Worm (Caenorhabditis elegans) whole organism, L4 larva: ENCODE measurements around the gene srh-246.

ENCODE experiments used
- ZK546.5 ChIP-seq, 2 experiments: sonication (generic microtip); optimal IDR thresholded peaks; 2 replicates each; lab custom pipeline; 2017; ENCODE audit warnings: missing biosample characterization in 2 of 2, missing genetic modification characterization in 2 of 2
- ceh-82 ChIP-seq: sonication (generic microtip); optimal IDR thresholded peaks from 2 replicates; lab custom pipeline; 2017; ENCODE audit warnings: missing biosample characterization, missing genetic modification characterization
- ces-1 ChIP-seq: fragments of 150-350 bp; sonication (generic microtip); optimal IDR thresholded peaks from 4 replicates; lab custom pipeline; 2014; ENCODE audit warnings: missing biosample characterization, missing genetic modification reagents, missing genetic modification characterization
- dmd-8 ChIP-seq: fragments of 200-800 bp; sonication (Bioruptor generic); IDR thresholded peaks from 2 replicates; pipeline ENCODE4 v1.3.6; 2022; ENCODE audit warnings: missing genetic modification characterization, missing compliant biosample characterization
- egl-43 ChIP-seq: fragments of 200-800 bp; sonication (Bioruptor generic); IDR thresholded peaks from 2 replicates; pipeline ENCODE4 v1.3.6; 2022; ENCODE audit warnings: missing genetic modification reagents, missing genetic modification characterization, missing compliant biosample characterization
- lsy-2 ChIP-seq, 2 experiments: fragments of 150-350 bp in 1 of 2; sonication (generic microtip) in 1 of 2; optimal IDR thresholded peaks; 2 replicates each; lab custom pipeline; 2014 to 2017; ENCODE audit warnings: missing biosample characterization in 2 of 2, missing genetic modification characterization in 2 of 2
- nhr-77 ChIP-seq: fragments of 150-350 bp; optimal IDR thresholded peaks from 2 replicates; lab custom pipeline; 2014; ENCODE audit warnings: missing biosample characterization, missing genetic modification characterization
- skn-1 ChIP-seq: fragments of 150-350 bp; optimal IDR thresholded peaks from 2 replicates; lab custom pipeline; 2014; ENCODE audit warnings: missing biosample characterization, missing genetic modification characterization
- zfp-2 ChIP-seq: sonication (generic microtip); optimal IDR thresholded peaks from 2 replicates; lab custom pipeline; 2016; ENCODE audit warnings: mild to moderate bottlenecking, missing genetic modification characterization, missing compliant biosample characterization

DNA sequence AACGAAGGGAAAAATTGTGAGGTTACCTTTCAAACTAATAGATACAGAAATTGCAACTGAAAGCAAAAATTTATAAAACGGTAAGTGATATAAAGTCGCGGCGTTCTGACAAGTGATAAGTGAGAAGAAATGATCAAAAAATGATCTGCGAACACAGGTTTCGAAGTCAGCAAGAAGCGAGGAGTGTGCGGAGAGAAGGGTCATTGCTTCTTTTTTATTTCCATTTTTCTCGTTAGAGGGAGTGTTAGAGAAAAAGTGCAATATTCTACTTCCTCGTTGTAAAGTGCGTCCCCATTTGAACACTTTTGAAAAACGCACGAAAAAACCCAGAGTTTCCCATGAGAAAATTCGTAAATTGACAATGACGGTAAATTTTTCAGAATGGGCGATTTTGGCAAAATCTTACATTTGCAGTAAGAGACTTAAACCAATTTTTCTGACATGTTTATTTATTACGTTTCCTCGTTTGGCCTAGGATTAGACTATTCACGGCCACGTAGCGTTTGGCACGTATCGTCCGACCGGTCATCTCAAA is 19.0 kb upstream of the srh-246 start, which contains the start of the genes fbxa-72 and srx-21:
- TF ChIP-seq egl-43 (no peak), nhr-77 (tag; lab: Kevin White, UChicago) (peak; percentile 52), lsy-2 (tag; optimal IDR thresholded peaks at IDR 0.05; lab: Kevin White, UChicago) (no peak), skn-1 (no peak), ceh-82 (tag; lab: Kevin White, UChicago) (no peak), ces-1 (GFP tag; lab: Kevin White, UChicago) (no peak), ZK546.5 (tag; optimal IDR thresholded peaks at IDR 0.05; lab: Kevin White, UChicago) (no peak), zfp-2 (tag; lab: Kevin White, UChicago) (no peak), dmd-8 (GFP tag; lab: Robert Waterston, UW) (no peak)
